Worm (Caenorhabditis elegans) whole organism, early embryonic: ENCODE results near the gene cht-2.

Experiments used
- B0310.2 ChIP-seq: sonication (generic microtip); optimal IDR thresholded peaks from 2 replicates; lab custom pipeline; 2016; ENCODE audit warnings: mild to moderate bottlenecking, missing genetic modification characterization, missing compliant biosample characterization
- F13C5.2 ChIP-seq: sonication (generic microtip); optimal IDR thresholded peaks from 2 replicates; lab custom pipeline; 2017; ENCODE audit warnings: mild to moderate bottlenecking, missing genetic modification characterization, inconsistent platforms, missing compliant biosample characterization
- aly-1 ChIP-seq: sonication (generic microtip); optimal IDR thresholded peaks from 2 replicates; lab custom pipeline; 2016; ENCODE audit warnings: missing genetic modification characterization, missing compliant biosample characterization
- ama-1 ChIP-seq: fragments of 150-350 bp; optimal IDR thresholded peaks from 2 replicates; lab custom pipeline; 2014
- ceh-13 ChIP-seq: fragments of 200-800 bp; sonication (Bioruptor generic); optimal IDR thresholded peaks from 2 replicates; lab custom pipeline; 2018; ENCODE audit warnings: mild to moderate bottlenecking, missing genetic modification characterization, missing compliant biosample characterization
- ceh-36 ChIP-seq: sonication (generic microtip); optimal IDR thresholded peaks from 2 replicates; lab custom pipeline; 2016; ENCODE audit warnings: missing genetic modification characterization, inconsistent platforms, missing compliant biosample characterization
- ets-7 ChIP-seq: sonication (generic microtip); optimal IDR thresholded peaks from 2 replicates; lab custom pipeline; 2016; ENCODE audit warnings: missing genotype, missing genetic modification characterization, missing compliant biosample characterization
- flt-1 ChIP-seq: fragments of 200-800 bp; sonication (Bioruptor generic); IDR thresholded peaks from 2 replicates; pipeline ENCODE4 v1.3.6; 2022; ENCODE audit warnings: missing genetic modification characterization, missing compliant biosample characterization
- hmbx-1 ChIP-seq: sonication (generic microtip); optimal IDR thresholded peaks from 2 replicates; lab custom pipeline; 2016; ENCODE audit warnings: mild to moderate bottlenecking, missing genetic modification characterization, missing compliant biosample characterization
- hmg-4 ChIP-seq: fragments of 200-800 bp; sonication (Bioruptor generic); optimal IDR thresholded peaks from 2 replicates; lab custom pipeline; 2018; ENCODE audit warnings: mild to moderate bottlenecking, missing genetic modification characterization, missing compliant biosample characterization
- hnd-1 ChIP-seq: sonication (generic microtip); optimal IDR thresholded peaks from 2 replicates; lab custom pipeline; 2016; ENCODE audit warnings: missing genetic modification characterization, missing compliant biosample characterization
- pes-1 ChIP-seq: fragments of 200-800 bp; sonication (Bioruptor generic); IDR thresholded peaks from 2 replicates; pipeline ENCODE4 v1.3.6; 2022; ENCODE audit warnings: missing genetic modification reagents, missing genetic modification characterization, missing compliant biosample characterization
- scrt-1 ChIP-seq: fragments of 200-800 bp; sonication (Bioruptor generic); IDR thresholded peaks from 2 replicates; pipeline ENCODE4 v1.3.6; 2022; ENCODE audit warnings: missing genetic modification characterization, missing compliant biosample characterization
- sea-1 ChIP-seq: fragments of 200-800 bp; sonication (Bioruptor generic); conservative IDR thresholded peaks from 2 replicates; pipeline ENCODE4 v1.3.6; 2022; ENCODE audit warnings: missing genetic modification characterization, missing compliant biosample characterization
- tbx-11 ChIP-seq: fragments of 200-800 bp; sonication (Bioruptor generic); IDR thresholded peaks from 2 replicates; pipeline ENCODE4 v1.3.6; 2022; ENCODE audit warnings: missing genetic modification characterization, missing compliant biosample characterization
- tbx-37 ChIP-seq: fragments of 200-800 bp; sonication (Bioruptor generic); conservative IDR thresholded peaks from 2 replicates; pipeline ENCODE4 v1.3.6; 2022; ENCODE audit warnings: missing genetic modification reagents, missing genetic modification characterization, missing compliant biosample characterization
- tra-4 ChIP-seq: sonication (generic microtip); optimal IDR thresholded peaks from 2 replicates; lab custom pipeline; 2017; ENCODE audit warnings: missing genetic modification characterization, missing compliant biosample characterization

The cht-2 gene

DNA sequence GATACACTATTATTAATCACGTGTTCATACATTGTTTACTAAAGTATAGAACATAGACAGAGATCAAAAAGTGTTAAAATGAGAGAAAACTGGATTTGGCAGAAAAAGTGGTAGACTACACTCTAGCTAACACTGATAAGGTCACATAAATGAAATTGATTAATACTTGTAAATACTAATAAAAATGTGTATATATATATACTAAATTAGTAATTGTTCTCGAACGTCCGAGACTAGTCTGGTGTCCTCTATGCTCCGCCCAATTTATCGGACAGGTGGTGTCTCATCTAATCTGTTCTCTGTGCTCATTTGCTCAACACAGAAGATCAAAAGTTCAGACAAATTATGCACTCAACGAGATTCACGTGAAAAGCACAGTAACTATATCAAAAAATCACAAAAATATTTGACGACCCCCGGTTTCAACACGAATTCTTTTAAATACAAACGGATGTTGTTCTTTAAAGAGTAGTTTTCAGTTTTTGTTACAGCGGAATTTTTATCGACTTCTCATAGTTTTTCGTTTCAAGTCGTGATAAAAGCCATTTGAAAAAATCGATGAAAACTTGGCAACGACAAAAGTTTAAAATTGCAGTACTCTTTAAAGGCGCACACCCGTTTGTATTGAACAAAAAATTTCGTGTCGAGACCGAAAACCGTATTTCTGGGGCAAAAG, 39.6 kb upstream of the cht-2 start:
- TF ChIP-seq ceh-13 (GFP tag; lab: Kevin White, UChicago) (no peak), F13C5.2 (no peak), hnd-1 (tag; lab: Kevin White, UChicago) (no peak), flt-1 (no peak), ama-1 (lab: Kevin White, UChicago) (no peak), tbx-11 (GFP tag; lab: Robert Waterston, UW) (no peak), tra-4 (no peak), hmg-4 (GFP tag; lab: Kevin White, UChicago) (no peak), scrt-1 (GFP tag; lab: Robert Waterston, UW) (no peak), hmbx-1 (no peak), sea-1 (no peak), pes-1 (GFP tag; lab: Robert Waterston, UW) (no peak), B0310.2 (tag; lab: Kevin White, UChicago) (no peak), ets-7 (tag; lab: Kevin White, UChicago) (no peak), ceh-36 (tag; lab: Kevin White, UChicago) (no peak)

- TF ChIP-seq hmg-4 (GFP tag; lab: Kevin White, UChicago) = no peak
- TF ChIP-seq flt-1 = no peak
- no peak for TF ChIP-seq B0310.2 (tag; lab: Kevin White, UChicago)
- no peak for TF ChIP-seq tbx-37 (GFP tag; lab: Robert Waterston, UW)
- no peak for TF ChIP-seq aly-1
- TF ChIP-seq hmbx-1 = no peak
- TF ChIP-seq ceh-36 (tag; lab: Kevin White, UChicago) = no peak
- TF ChIP-seq ets-7 (tag; lab: Kevin White, UChicago) = no peak
- no peak for TF ChIP-seq ceh-13 (GFP tag; lab: Kevin White, UChicago)
- no peak for TF ChIP-seq sea-1
- no peak for TF ChIP-seq F13C5.2
- TF ChIP-seq tra-4 = no peak
- no peak for TF ChIP-seq hnd-1 (tag; lab: Kevin White, UChicago)
- TF ChIP-seq tbx-11 (GFP tag; lab: Robert Waterston, UW) = no peak
These were observed 38.9 kb upstream of the cht-2 start, which contains the start of gene M05D6.5 for ce11 chrII:8481731-8482253. M05D6.5 (minus strand) TSS chrII:8482203.

ce11 chrII:8483124-8483792, 37.5 kb upstream of the cht-2 start:
- TF ChIP-seq hnd-1 (tag; lab: Kevin White, UChicago) (no peak), tbx-37 (GFP tag; lab: Robert Waterston, UW) (no peak), sea-1 (no peak), tra-4 (no peak), ceh-13 (GFP tag; lab: Kevin White, UChicago) (no peak), flt-1 (no peak), tbx-11 (GFP tag; lab: Robert Waterston, UW) (no peak), aly-1 (no peak), B0310.2 (tag; lab: Kevin White, UChicago) (no peak), ceh-36 (tag; lab: Kevin White, UChicago) (no peak), pes-1 (GFP tag; lab: Robert Waterston, UW) (no peak), F13C5.2 (no peak), hmg-4 (GFP tag; lab: Kevin White, UChicago) (no peak)

DNA sequence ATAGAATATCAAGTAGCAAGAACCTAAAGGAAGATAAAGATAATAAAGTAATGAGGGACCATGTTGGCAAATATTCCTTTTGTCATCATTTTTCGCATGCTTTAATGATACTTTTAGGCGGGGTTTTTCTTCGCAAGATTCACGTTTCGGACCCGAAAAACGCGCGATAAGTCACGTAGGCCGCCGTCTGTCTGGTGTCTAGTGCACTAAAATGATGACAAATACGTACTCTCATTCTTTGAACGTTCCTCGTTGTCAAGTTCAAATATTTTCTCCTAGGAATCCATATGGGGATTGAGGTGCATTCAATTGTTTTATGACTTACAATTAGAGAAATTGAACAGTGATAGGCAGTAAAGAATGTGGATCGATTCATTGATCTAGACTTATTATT, 36.9 kb upstream of the cht-2 start, which contains the start of gene taap-1:
TSS of gene taap-1 (minus strand) at position 79 of the 394 bp plus-strand sequence.
- TF ChIP-seq sea-1 (no peak), ets-7 (tag; lab: Kevin White, UChicago) (no peak), flt-1 (no peak), pes-1 (GFP tag; lab: Robert Waterston, UW) (no peak), F13C5.2 (no peak)

ce11 chrII:8484546-8484945, 36.2 kb upstream of the cht-2 start:
- TF ChIP-seq ets-7 (tag; lab: Kevin White, UChicago) = no peak
- TF ChIP-seq hmg-4 (GFP tag; lab: Kevin White, UChicago) = no peak
- TF ChIP-seq sea-1 = no peak
- no peak for TF ChIP-seq ceh-36 (tag; lab: Kevin White, UChicago)
- no peak for TF ChIP-seq tbx-37 (GFP tag; lab: Robert Waterston, UW)
- no peak for TF ChIP-seq B0310.2 (tag; lab: Kevin White, UChicago)
- TF ChIP-seq pes-1 (GFP tag; lab: Robert Waterston, UW) = no peak
- no peak for TF ChIP-seq tra-4
- no peak for TF ChIP-seq hmbx-1
- no peak for TF ChIP-seq tbx-11 (GFP tag; lab: Robert Waterston, UW)

ce11 chrII:8485603-8486002, 35.1 kb upstream of the cht-2 start, which contains the start of gene gbh-2:
gbh-2 (plus strand) TSS chrII:8485879.
- TF ChIP-seq tra-4 (no peak), hnd-1 (tag; lab: Kevin White, UChicago) (no peak), scrt-1 (GFP tag; lab: Robert Waterston, UW) (no peak), tbx-37 (GFP tag; lab: Robert Waterston, UW) (no peak), hmg-4 (GFP tag; lab: Kevin White, UChicago) (no peak)

ce11 chrII:8488123-8488522, 32.6 kb upstream of the cht-2 start:
- TF ChIP-seq ceh-13 (GFP tag; lab: Kevin White, UChicago) = no peak
- TF ChIP-seq hmg-4 (GFP tag; lab: Kevin White, UChicago) = no peak
- no peak for TF ChIP-seq tbx-11 (GFP tag; lab: Robert Waterston, UW)
- no peak for TF ChIP-seq hmbx-1
- TF ChIP-seq ceh-36 (tag; lab: Kevin White, UChicago) = no peak
